Worm (Caenorhabditis elegans) whole organism, early embryonic: ENCODE results near the gene trpp-5.

ENCODE experiments used
- B0310.2 ChIP-seq: sonication (generic microtip); optimal IDR thresholded peaks from 2 replicates; lab custom pipeline; 2016; ENCODE audit warnings: mild to moderate bottlenecking, missing genetic modification characterization, missing compliant biosample characterization
- F13C5.2 ChIP-seq: sonication (generic microtip); optimal IDR thresholded peaks from 2 replicates; lab custom pipeline; 2017; ENCODE audit warnings: mild to moderate bottlenecking, missing genetic modification characterization, inconsistent platforms, missing compliant biosample characterization
- ama-1 ChIP-seq: fragments of 150-350 bp; optimal IDR thresholded peaks from 2 replicates; lab custom pipeline; 2014
- ceh-13 ChIP-seq: fragments of 200-800 bp; sonication (Bioruptor generic); optimal IDR thresholded peaks from 2 replicates; lab custom pipeline; 2018; ENCODE audit warnings: mild to moderate bottlenecking, missing genetic modification characterization, missing compliant biosample characterization
- ceh-36 ChIP-seq: sonication (generic microtip); optimal IDR thresholded peaks from 2 replicates; lab custom pipeline; 2016; ENCODE audit warnings: missing genetic modification characterization, inconsistent platforms, missing compliant biosample characterization
- ets-7 ChIP-seq: sonication (generic microtip); optimal IDR thresholded peaks from 2 replicates; lab custom pipeline; 2016; ENCODE audit warnings: missing genotype, missing genetic modification characterization, missing compliant biosample characterization
- flt-1 ChIP-seq: fragments of 200-800 bp; sonication (Bioruptor generic); IDR thresholded peaks from 2 replicates; pipeline ENCODE4 v1.3.6; 2022; ENCODE audit warnings: missing genetic modification characterization, missing compliant biosample characterization
- hmbx-1 ChIP-seq: sonication (generic microtip); optimal IDR thresholded peaks from 2 replicates; lab custom pipeline; 2016; ENCODE audit warnings: mild to moderate bottlenecking, missing genetic modification characterization, missing compliant biosample characterization
- hmg-4 ChIP-seq: fragments of 200-800 bp; sonication (Bioruptor generic); optimal IDR thresholded peaks from 2 replicates; lab custom pipeline; 2018; ENCODE audit warnings: mild to moderate bottlenecking, missing genetic modification characterization, missing compliant biosample characterization
- pes-1 ChIP-seq: fragments of 200-800 bp; sonication (Bioruptor generic); IDR thresholded peaks from 2 replicates; pipeline ENCODE4 v1.3.6; 2022; ENCODE audit warnings: missing genetic modification reagents, missing genetic modification characterization, missing compliant biosample characterization
- scrt-1 ChIP-seq: fragments of 200-800 bp; sonication (Bioruptor generic); IDR thresholded peaks from 2 replicates; pipeline ENCODE4 v1.3.6; 2022; ENCODE audit warnings: missing genetic modification characterization, missing compliant biosample characterization
- tbx-11 ChIP-seq: fragments of 200-800 bp; sonication (Bioruptor generic); IDR thresholded peaks from 2 replicates; pipeline ENCODE4 v1.3.6; 2022; ENCODE audit warnings: missing genetic modification characterization, missing compliant biosample characterization
- tbx-37 ChIP-seq: fragments of 200-800 bp; sonication (Bioruptor generic); conservative IDR thresholded peaks from 2 replicates; pipeline ENCODE4 v1.3.6; 2022; ENCODE audit warnings: missing genetic modification reagents, missing genetic modification characterization, missing compliant biosample characterization

- TF ChIP-seq tbx-37, result no peak
- TF ChIP-seq ama-1 (lab: Kevin White, UChicago), result no peak
- TF ChIP-seq hmg-4, result no peak
- no peak for TF ChIP-seq flt-1
- TF ChIP-seq ets-7 (tag; lab: Kevin White, UChicago), result no peak
- no peak for TF ChIP-seq tbx-11 (GFP tag; lab: Robert Waterston, UW)
- no peak for TF ChIP-seq scrt-1 (GFP tag; lab: Robert Waterston, UW)
- TF ChIP-seq ceh-36, result no peak
- no peak for TF ChIP-seq ceh-13 (GFP tag; lab: Kevin White, UChicago)
- TF ChIP-seq pes-1, result no peak
- no peak for TF ChIP-seq hmbx-1 (tag; lab: Kevin White, UChicago)
- no peak for TF ChIP-seq B0310.2
- TF ChIP-seq F13C5.2 (tag; lab: Kevin White, UChicago), result no peak
Observed at ce11 chrII:12186726-12187125, 15.5 kb downstream of the trpp-5 start.
